Fruit fly (Drosophila melanogaster): ENCODE measurements around the gene sqz.

sqz gene

dm6 chr3R:19166077-19166778 is 2.2 kb downstream of the sqz start (continued):
- no peak for TF ChIP-seq ara (GFP tag; IDR thresholded peaks at IDR 0.05)
- no peak for TF ChIP-seq CG4282 (GFP tag; optimal IDR thresholded peaks at IDR 0.05)
- TF ChIP-seq CG15514 (GFP tag; optimal IDR thresholded peaks at IDR 0.05) = no peak
- no peak for TF ChIP-seq cg (GFP tag; optimal IDR thresholded peaks at IDR 0.05)
- TF ChIP-seq pan (optimal IDR thresholded peaks at IDR 0.05) = no peak
- TF ChIP-seq pan (GFP tag; optimal IDR thresholded peaks at IDR 0.05 in 1 of 2, IDR thresholded peaks at IDR 0.05 in 1 of 2) = no peak
- TF ChIP-seq PHDP (tag; optimal IDR thresholded peaks at IDR 0.05) = peak; percentile 34
- TF ChIP-seq nerfin-2 (GFP tag; IDR thresholded peaks at IDR 0.05; ENCODE audit: partially characterized antibody) = no peak
- no peak for TF ChIP-seq ssp (GFP tag; IDR thresholded peaks at IDR 0.05)
- no peak for TF ChIP-seq CoRest (tag; optimal IDR thresholded peaks at IDR 0.05)
- peak; percentile 97 for TF ChIP-seq sqz (GFP tag; optimal IDR thresholded peaks at IDR 0.05)
- TF ChIP-seq CG2120 (GFP tag; optimal IDR thresholded peaks at IDR 0.05) = peak; percentile 31
- no peak for TF ChIP-seq HLH4C (GFP tag; IDR thresholded peaks at IDR 0.05; ENCODE audit: partially characterized antibody)
- TF ChIP-seq Med (GFP tag) = peak; percentile 60
- TF ChIP-seq CG8290 (GFP tag; optimal IDR thresholded peaks at IDR 0.05) = no peak
- TF ChIP-seq CG8290 (tag; optimal IDR thresholded peaks at IDR 0.05) = no peak
- TF ChIP-seq sob (GFP tag; IDR thresholded peaks at IDR 0.05) = no peak
- no peak for TF ChIP-seq Abd-B (GFP tag; optimal IDR thresholded peaks at IDR 0.05)
- TF ChIP-seq Chrac-16 (GFP tag; optimal IDR thresholded peaks at IDR 0.05) = no peak
- TF ChIP-seq chm (GFP tag; IDR thresholded peaks at IDR 0.05) = 0 out of 2 replicates have a peak, but pooled peaks have one; percentile 17
- no peak for TF ChIP-seq Deaf1 (tag; optimal IDR thresholded peaks at IDR 0.05)
- no peak for TF ChIP-seq ro (GFP tag; IDR thresholded peaks at IDR 0.05)
- TF ChIP-seq Antp (GFP tag; optimal IDR thresholded peaks at IDR 0.05) = no peak
- no peak for TF ChIP-seq slbo (GFP tag; IDR thresholded peaks at IDR 0.05)
- TF ChIP-seq emc (GFP tag; optimal IDR thresholded peaks at IDR 0.05) = no peak
- TF ChIP-seq pros (GFP tag; optimal IDR thresholded peaks at IDR 0.05) = no peak
- peak; percentile 12 for TF ChIP-seq abd-A (tag; optimal IDR thresholded peaks at IDR 0.05)
- no peak for TF ChIP-seq Optix (GFP tag; IDR thresholded peaks at IDR 0.05)
- TF ChIP-seq Kr (GFP tag; optimal IDR thresholded peaks at IDR 0.05) = no peak
- 0 out of 4 replicates have a peak, but pooled peaks have one; percentile 19 for TF ChIP-seq Dll (GFP tag; IDR thresholded peaks at IDR 0.05; ENCODE audit: partially characterized antibody)
- TF ChIP-seq crol (GFP tag; IDR thresholded peaks at IDR 0.05) = peak; percentile 40; the same call in 1 of the 2 replicates
- TF ChIP-seq CG32772 (GFP tag; IDR thresholded peaks at IDR 0.05) = 0 out of 2 replicates have a peak, but pooled peaks have one; percentile 28
- no peak for TF ChIP-seq CG3838 (GFP tag; optimal IDR thresholded peaks at IDR 0.05)
- no peak for TF ChIP-seq jing (GFP tag; optimal IDR thresholded peaks at IDR 0.05)
- TF ChIP-seq sd (tag; optimal IDR thresholded peaks at IDR 0.05) = peak; percentile 60
- no peak for TF ChIP-seq CG2129 (GFP tag; IDR thresholded peaks at IDR 0.05; ENCODE audit: partially characterized antibody)
- TF ChIP-seq Nf-YA (GFP tag; IDR thresholded peaks at IDR 0.05) = 0 out of 2 replicates have a peak, but pooled peaks have one; percentile 12
- TF ChIP-seq CG14667 (GFP tag; IDR thresholded peaks at IDR 0.05) = no peak
- no peak for TF ChIP-seq BtbVII (GFP tag; optimal IDR thresholded peaks at IDR 0.05)
- no peak for TF ChIP-seq Scr (GFP tag; IDR thresholded peaks at IDR 0.05; ENCODE audit: partially characterized antibody)
- no peak for TF ChIP-seq ac (GFP tag; optimal IDR thresholded peaks at IDR 0.05)
- no peak for TF ChIP-seq CG16815 (GFP tag; optimal IDR thresholded peaks at IDR 0.05)
- TF ChIP-seq sens (GFP tag) = peak; percentile 83
- TF ChIP-seq vnd (GFP tag; IDR thresholded peaks at IDR 0.05; ENCODE audit: partially characterized antibody) = no peak
- peak; percentile 75 for TF ChIP-seq kni (GFP tag; optimal IDR thresholded peaks at IDR 0.05)
- peak; percentile 3 for TF ChIP-seq Ets65A (GFP tag)
- TF ChIP-seq stwl (tag; optimal IDR thresholded peaks at IDR 0.05) = no peak
- TF ChIP-seq gro (GFP tag; optimal IDR thresholded peaks at IDR 0.05) = no peak
- no peak for TF ChIP-seq Hmx (GFP tag; optimal IDR thresholded peaks at IDR 0.05)
- TF ChIP-seq Dfd (GFP tag; optimal IDR thresholded peaks at IDR 0.05) = no peak

Measured in whole organism, embryonic.